Fruit fly (Drosophila melanogaster) whole organism, embryonic: Measurements from ENCODE around the gene CG14252.
A peak's percentile ranks its signal among the peaks of the same experiment; 100 is the strongest.

Experiments used
- Atf6 ChIP-seq: fragments of 200-800 bp; sonication (Bioruptor generic); IDR thresholded peaks from 2 replicates; pipeline ENCODE4 v1.3.6; 2022; ENCODE audit warnings: missing biosample characterization, missing genetic modification characterization
- B-H2 ChIP-seq: fragments of 200-800 bp; sonication (Bioruptor generic); optimal IDR thresholded peaks from 2 replicates; lab custom pipeline; 2018; ENCODE audit warnings: missing biosample characterization, mild to moderate bottlenecking, missing genetic modification characterization
- Blimp-1 ChIP-seq: fragments of 200-800 bp; sonication (Bioruptor generic); optimal IDR thresholded peaks from 3 replicates; lab custom pipeline; 2018; ENCODE audit warnings: missing biosample characterization, missing genetic modification characterization, mild to moderate bottlenecking, moderate library complexity, missing genetic modification reagents
- CG10321 ChIP-seq: fragments of 200-800 bp; sonication (Bioruptor generic); IDR thresholded peaks from 2 replicates; pipeline ENCODE4 v1.3.6; 2022; ENCODE audit warnings: missing biosample characterization, missing genetic modification characterization
- CG12071 ChIP-seq: fragments of 200-800 bp; sonication (Bioruptor generic); optimal IDR thresholded peaks from 3 replicates; lab custom pipeline; 2018; ENCODE audit warnings: missing biosample characterization, mild to moderate bottlenecking, missing genetic modification characterization
- CG13296 ChIP-seq: fragments of 200-800 bp; sonication (Bioruptor generic); optimal IDR thresholded peaks from 3 replicates; lab custom pipeline; 2018; ENCODE audit warnings: missing biosample characterization, mild to moderate bottlenecking, missing genetic modification characterization
- CG13894 ChIP-seq: fragments of 200-800 bp; sonication (Bioruptor generic); optimal IDR thresholded peaks from 3 replicates; lab custom pipeline; 2018; ENCODE audit warnings: missing biosample characterization, mild to moderate bottlenecking, missing genetic modification characterization, moderate library complexity
- CG14050 ChIP-seq: fragments of 200-800 bp; sonication (Bioruptor generic); IDR thresholded peaks from 3 replicates; pipeline ENCODE4 v1.3.6; 2022; ENCODE audit warnings: missing biosample characterization, missing genetic modification characterization
- CG16779 ChIP-seq: fragments of 200-800 bp; sonication (Bioruptor generic); IDR thresholded peaks from 2 replicates; pipeline ENCODE4 v1.3.6; 2022; ENCODE audit warnings: missing biosample characterization, missing genetic modification characterization
- CG4360 ChIP-seq: fragments of 200-800 bp; sonication (Bioruptor generic); IDR thresholded peaks from 2 replicates; pipeline ENCODE4 v1.3.6; 2022; ENCODE audit warnings: missing biosample characterization, missing genetic modification characterization
- CG6175 ChIP-seq: fragments of 200-800 bp; sonication (Bioruptor generic); IDR thresholded peaks from 3 replicates; pipeline ENCODE4 v1.3.6; 2022; ENCODE audit warnings: missing biosample characterization, missing genetic modification characterization
- CG6813 ChIP-seq: fragments of 200-800 bp; sonication (Bioruptor generic); optimal IDR thresholded peaks from 2 replicates; lab custom pipeline; 2017; ENCODE audit warnings: missing biosample characterization, missing genetic modification characterization, mild to moderate bottlenecking, moderate library complexity, missing genetic modification reagents
- CG7357 ChIP-seq: fragments of 200-800 bp; sonication (Bioruptor generic); IDR thresholded peaks from 3 replicates; pipeline ENCODE4 v1.3.6; 2022; ENCODE audit warnings: missing biosample characterization, missing genetic modification characterization
- CG7987 ChIP-seq: fragments of 200-800 bp; sonication (Bioruptor generic); optimal IDR thresholded peaks from 2 replicates; lab custom pipeline; 2018; ENCODE audit warnings: missing biosample characterization, mild to moderate bottlenecking, missing genetic modification characterization, moderate library complexity
- CG8290 ChIP-seq, 3 experiments: fragments of 200-800 bp; sonication (Bioruptor generic); optimal IDR thresholded peaks; 2 replicates each; lab custom pipeline; 2016 to 2019; ENCODE audit warnings: missing biosample characterization in 3 of 3, missing genetic modification characterization in 3 of 3, mild to moderate bottlenecking in 2 of 3, moderate library complexity in 1 of 3
- CG8924 ChIP-seq: fragments of 200-800 bp; optimal IDR thresholded peaks from 3 replicates; lab custom pipeline; 2019; ENCODE audit warnings: missing biosample characterization, mild to moderate bottlenecking, missing genetic modification characterization, moderate library complexity
- CkIIα-i1 ChIP-seq: fragments of 200-800 bp; sonication (Bioruptor generic); IDR thresholded peaks from 2 replicates; pipeline ENCODE4 v1.3.6; 2022; ENCODE audit warnings: missing biosample characterization, missing genetic modification characterization
- Dbx ChIP-seq: fragments of 200-800 bp; sonication (Bioruptor generic); IDR thresholded peaks from 3 replicates; pipeline ENCODE4 v1.3.6; 2022; ENCODE audit warnings: missing biosample characterization, missing genetic modification characterization
- Deaf1 ChIP-seq: fragments of 200-800 bp; optimal IDR thresholded peaks from 3 replicates; lab custom pipeline; 2019; ENCODE audit warnings: missing biosample characterization, mild to moderate bottlenecking, missing genetic modification characterization, moderate library complexity
- Fer1 ChIP-seq: fragments of 200-800 bp; sonication (Bioruptor generic); optimal IDR thresholded peaks from 2 replicates; lab custom pipeline; 2017; ENCODE audit warnings: missing biosample characterization, mild to moderate bottlenecking, missing genetic modification characterization
- Fer3 ChIP-seq: fragments of 200-800 bp; sonication (Bioruptor generic); optimal IDR thresholded peaks from 2 replicates; lab custom pipeline; 2018; ENCODE audit warnings: missing biosample characterization, mild to moderate bottlenecking, missing genetic modification characterization, moderate library complexity
- HHEX ChIP-seq: fragments of 200-800 bp; sonication (Bioruptor generic); optimal IDR thresholded peaks from 3 replicates; lab custom pipeline; 2017; ENCODE audit warnings: missing biosample characterization, mild to moderate bottlenecking, missing genetic modification characterization, missing genetic modification reagents
- HLHmδ ChIP-seq: fragments of 200-800 bp; sonication (Bioruptor generic); optimal IDR thresholded peaks from 2 replicates; lab custom pipeline; 2018; ENCODE audit warnings: missing biosample characterization, mild to moderate bottlenecking, missing genetic modification characterization, moderate library complexity
- Hr78 ChIP-seq, 2 experiments: fragments of 200-800 bp in 1 of 2; fragments of >200 bp in 1 of 2; sonication (Bioruptor generic) in 1 of 2; optimal IDR thresholded peaks; 2 replicates each; lab custom pipeline; 2017 to 2019; ENCODE audit warnings: missing biosample characterization in 2 of 2, missing genetic modification characterization in 2 of 2, mild to moderate bottlenecking in 1 of 2, moderate library complexity in 1 of 2
- MBD-R2 ChIP-seq: fragments of 200-800 bp; sonication (Bioruptor generic); IDR thresholded peaks from 2 replicates; pipeline ENCODE4 v1.3.6; 2022; ENCODE audit warnings: missing biosample characterization, missing genetic modification characterization
- MESR4 ChIP-seq: fragments of 200-800 bp; sonication (Bioruptor generic); optimal IDR thresholded peaks from 2 replicates; lab custom pipeline; 2018; ENCODE audit warnings: missing biosample characterization, mild to moderate bottlenecking, missing genetic modification characterization, moderate library complexity
- Mrtf ChIP-seq: fragments of 200-800 bp; sonication (Bioruptor generic); IDR thresholded peaks from 3 replicates; pipeline ENCODE4 v1.3.6; 2022; ENCODE audit warnings: missing biosample characterization, missing genetic modification characterization
- NFAT ChIP-seq: fragments of 200-800 bp; sonication (Bioruptor generic); IDR thresholded peaks from 2 replicates; pipeline ENCODE4 v1.3.6; 2022; ENCODE audit warnings: missing biosample characterization, missing genetic modification characterization
- NK7.1 ChIP-seq: fragments of 200-800 bp; sonication (Bioruptor generic); optimal IDR thresholded peaks from 3 replicates; lab custom pipeline; 2016; ENCODE audit warnings: missing biosample characterization, missing genetic modification characterization
- Pdp1 ChIP-seq, 2 experiments: fragments of 200-800 bp; sonication (Bioruptor generic); optimal IDR thresholded peaks; 3 replicates each; lab custom pipeline; 2016; ENCODE audit warnings: missing biosample characterization in 2 of 2, missing genetic modification characterization in 2 of 2, mild to moderate bottlenecking in 1 of 2, moderate library complexity in 1 of 2
- Rfx ChIP-seq: fragments of 200-800 bp; sonication (Bioruptor generic); IDR thresholded peaks from 2 replicates; pipeline ENCODE4 v1.3.6; 2022; ENCODE audit warnings: missing biosample characterization, missing genetic modification characterization
- amos ChIP-seq: fragments of 200-800 bp; sonication (Bioruptor generic); IDR thresholded peaks from 2 replicates; pipeline ENCODE4 v1.3.6; 2022; ENCODE audit warnings: missing biosample characterization, missing genetic modification characterization; ENCODE audit not compliant: partially characterized antibody
- caup ChIP-seq: fragments of 200-800 bp; sonication (Bioruptor generic); optimal IDR thresholded peaks from 3 replicates; lab custom pipeline; 2017; ENCODE audit warnings: missing biosample characterization, mild to moderate bottlenecking, missing genetic modification characterization, moderate library complexity; ENCODE audit not compliant: severe bottlenecking
- chinmo ChIP-seq: fragments of 200-800 bp; sonication (Bioruptor generic); IDR thresholded peaks from 4 replicates; pipeline ENCODE4 v1.3.6; 2022; ENCODE audit warnings: missing biosample characterization, missing genetic modification characterization; ENCODE audit not compliant: partially characterized antibody
- corto ChIP-seq: fragments of 200-800 bp; sonication (Bioruptor generic); optimal IDR thresholded peaks from 2 replicates; lab custom pipeline; 2016; ENCODE audit warnings: missing biosample characterization, mild to moderate bottlenecking, missing genetic modification characterization, moderate library complexity
- crol ChIP-seq: fragments of 200-800 bp; sonication (Bioruptor generic); IDR thresholded peaks from 2 replicates; pipeline ENCODE4 v1.3.6; 2022; ENCODE audit warnings: missing biosample characterization, missing genetic modification characterization
- cwo ChIP-seq: fragments of 200-800 bp; sonication (Bioruptor generic); optimal IDR thresholded peaks from 3 replicates; lab custom pipeline; 2017; ENCODE audit warnings: missing biosample characterization, missing genetic modification characterization, mild to moderate bottlenecking, moderate library complexity, missing genetic modification reagents
- ewg ChIP-seq: fragments of 200-800 bp; sonication (Bioruptor generic); optimal IDR thresholded peaks from 3 replicates; lab custom pipeline; 2017; ENCODE audit warnings: mild to moderate bottlenecking, missing biosample characterization, missing genetic modification reagents, missing genetic modification characterization
- fd96Cb ChIP-seq: fragments of 200-800 bp; sonication (Bioruptor generic); optimal IDR thresholded peaks from 2 replicates; lab custom pipeline; 2018; ENCODE audit warnings: missing biosample characterization, mild to moderate bottlenecking, missing genetic modification characterization, moderate library complexity
- lab ChIP-seq: fragments of 200-800 bp; sonication (Bioruptor generic); optimal IDR thresholded peaks from 3 replicates; lab custom pipeline; 2017; ENCODE audit warnings: missing biosample characterization, missing genetic modification characterization, mild to moderate bottlenecking, moderate library complexity, missing genetic modification reagents
- lmd ChIP-seq: fragments of 200-800 bp; sonication (Bioruptor generic); IDR thresholded peaks from 2 replicates; pipeline ENCODE4 v1.3.6; 2022; ENCODE audit warnings: missing biosample characterization, missing genetic modification characterization
- mirr ChIP-seq: fragments of 200-800 bp; sonication (Bioruptor generic); optimal IDR thresholded peaks from 3 replicates; lab custom pipeline; 2018; ENCODE audit warnings: missing biosample characterization, mild to moderate bottlenecking, missing genetic modification characterization
- otp ChIP-seq: fragments of 200-800 bp; sonication (Bioruptor generic); IDR thresholded peaks from 3 replicates; pipeline ENCODE4, ENCODE4 v1.3.6; 2022; ENCODE audit warnings: missing biosample characterization, missing genetic modification characterization
- sd ChIP-seq: fragments of 200-800 bp; sonication (Bioruptor generic); optimal IDR thresholded peaks from 3 replicates; lab custom pipeline; 2018; ENCODE audit warnings: missing biosample characterization, mild to moderate bottlenecking, missing genetic modification characterization, moderate library complexity
- slbo ChIP-seq: fragments of 200-800 bp; sonication (Bioruptor generic); IDR thresholded peaks from 2 replicates; pipeline ENCODE4 v1.3.6; 2022; ENCODE audit warnings: missing biosample characterization, missing genetic modification characterization
- stc ChIP-seq: fragments of 200-800 bp; sonication (Bioruptor generic); IDR thresholded peaks from 2 replicates; pipeline ENCODE4 v1.3.6; 2022; ENCODE audit warnings: missing biosample characterization, missing genetic modification characterization
- sug ChIP-seq: fragments of 200-800 bp; optimal IDR thresholded peaks from 2 replicates; lab custom pipeline; 2019; ENCODE audit warnings: missing biosample characterization, mild to moderate bottlenecking, missing genetic modification characterization, moderate library complexity
- zen ChIP-seq: fragments of 200-800 bp; sonication (Bioruptor generic); optimal IDR thresholded peaks from 3 replicates; lab custom pipeline; 2018; ENCODE audit warnings: missing biosample characterization, mild to moderate bottlenecking, missing genetic modification characterization, moderate library complexity

Gene CG14252

DNA sequence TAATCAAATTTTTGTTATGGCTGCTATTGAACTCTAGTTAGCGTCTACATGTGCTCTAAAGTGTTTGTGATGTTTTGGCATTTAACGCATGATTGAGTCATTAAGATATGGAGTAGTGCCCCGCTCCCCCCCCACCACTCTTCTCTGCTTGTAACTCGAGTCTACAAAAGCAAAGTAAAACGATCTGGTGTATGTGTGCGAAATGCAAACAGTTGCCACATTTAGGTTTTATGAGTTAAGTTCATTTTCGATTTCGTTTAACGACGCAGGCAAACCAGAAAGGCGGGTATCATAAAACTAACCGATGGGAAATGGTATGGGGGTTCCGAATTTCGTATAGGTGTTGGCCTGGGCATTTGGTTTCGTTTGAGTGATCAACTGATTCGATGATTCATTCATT, 10.8 kb upstream of the CG14252 start:
- TF ChIP-seq Fer3 (tag; lab: Kevin White, UChicago) (peak; percentile 12), CG7987 (GFP tag; lab: Kevin White, UChicago) (peak; percentile 25), CG6175 (GFP tag; lab: Robert Waterston, UW) (0 out of 3 replicates have a peak, but pooled peaks have one; percentile 41), sd (tag; lab: Kevin White, UChicago) (peak; percentile 67), crol (GFP tag; lab: Robert Waterston, UW) (peak; percentile 72), Rfx (GFP tag; lab: Robert Waterston, UW) (peak; percentile 24; the same call in 1 of the 2 replicates), fd96Cb (tag; lab: Kevin White, UChicago) (no peak), caup (GFP tag; lab: Kevin White, UChicago) (peak; percentile 39), corto (GFP tag; lab: Kevin White, UChicago) (no peak), Deaf1 (tag; lab: Kevin White, UChicago) (peak; percentile 6), lab (GFP tag; lab: Kevin White, UChicago) (peak; percentile 27), cwo (peak; percentile 41), CG8924 (no peak), ewg (no peak), CG7357 (GFP tag; lab: Robert Waterston, UW) (no peak), Dbx (0 out of 3 replicates have a peak, but pooled peaks have one; percentile 30), CG13296 (GFP tag; lab: Kevin White, UChicago) (peak; percentile 12), CG13894 (tag; lab: Kevin White, UChicago) (peak; percentile 70), HLHmδ (GFP tag; lab: Kevin White, UChicago) (no peak), MESR4 (GFP tag; lab: Kevin White, UChicago) (no peak), HHEX (GFP tag; lab: Kevin White, UChicago) (peak; percentile 18), CkIIα-i1 (GFP tag; lab: Robert Waterston, UW) (no peak), MBD-R2 (GFP tag; lab: Robert Waterston, UW) (no peak), Mrtf (GFP tag; lab: Robert Waterston, UW) (0 out of 3 replicates have a peak, but pooled peaks have one; percentile 40), CG10321 (GFP tag; lab: Robert Waterston, UW) (peak; percentile 53; the same call in 1 of the 2 replicates), amos (GFP tag; lab: Robert Waterston, UW) (peak; percentile 29; the same call in 1 of the 2 replicates), lmd (GFP tag; lab: Robert Waterston, UW) (no peak), stc (no peak; the same call in 1 of the 2 replicates), otp (GFP tag; lab: Robert Waterston, UW) (0 out of 3 replicates have a peak, but pooled peaks have one; percentile 15), CG8290 (GFP tag; optimal IDR thresholded peaks at IDR 0.05; lab: Kevin White, UChicago) (no peak), CG8290 (tag; optimal IDR thresholded peaks at IDR 0.05; lab: Kevin White, UChicago) (peak in 1 of 2 experiments; percentile 57), slbo (GFP tag; lab: Robert Waterston, UW) (0 out of 2 replicates have a peak, but pooled peaks have one; percentile 26), B-H2 (GFP tag; lab: Kevin White, UChicago) (peak; percentile 3), CG16779 (GFP tag; lab: Robert Waterston, UW) (0 out of 2 replicates have a peak, but pooled peaks have one; percentile 8), chinmo (peak; percentile 94), CG14050 (GFP tag; lab: Robert Waterston, UW) (no peak), Atf6 (GFP tag; lab: Robert Waterston, UW) (peak; percentile 41), NFAT (GFP tag; lab: Robert Waterston, UW) (peak; percentile 22; the same call in 1 of the 2 replicates), Hr78 (GFP tag; optimal IDR thresholded peaks at IDR 0.05; lab: Kevin White, UChicago) (peak in 1 of 2 experiments; percentile 13), mirr (GFP tag; lab: Kevin White, UChicago) (peak; percentile 74), CG4360 (GFP tag; lab: Robert Waterston, UW) (no peak), Fer1 (GFP tag; lab: Kevin White, UChicago) (peak; percentile 30), CG6813 (GFP tag; lab: Kevin White, UChicago) (no peak), Pdp1 (GFP tag; optimal IDR thresholded peaks at IDR 0.05; lab: Kevin White, UChicago) (peak in 1 of 2 experiments; percentile 19), NK7.1 (no peak), CG12071 (GFP tag; lab: Kevin White, UChicago) (peak; percentile 42), Blimp-1 (GFP tag; lab: Kevin White, UChicago) (peak; percentile 61), sug (tag; lab: Kevin White, UChicago) (peak; percentile 64), zen (tag; lab: Kevin White, UChicago) (no peak)
